Fruit fly (Drosophila melanogaster): ENCODE results near the gene CG6769.

- TF ChIP-seq CG8478 (optimal IDR thresholded peaks at IDR 0.05) = no peak
- TF ChIP-seq CTCF (optimal IDR thresholded peaks at IDR 0.05) = no peak
Measured at dm6 chrX:17834754-17835153, 26.0 kb upstream of the CG6769 start.

Measured in S2 (cell line).